Fruit fly (Drosophila melanogaster): ENCODE results near the gene bves.

The bves gene

DNA sequence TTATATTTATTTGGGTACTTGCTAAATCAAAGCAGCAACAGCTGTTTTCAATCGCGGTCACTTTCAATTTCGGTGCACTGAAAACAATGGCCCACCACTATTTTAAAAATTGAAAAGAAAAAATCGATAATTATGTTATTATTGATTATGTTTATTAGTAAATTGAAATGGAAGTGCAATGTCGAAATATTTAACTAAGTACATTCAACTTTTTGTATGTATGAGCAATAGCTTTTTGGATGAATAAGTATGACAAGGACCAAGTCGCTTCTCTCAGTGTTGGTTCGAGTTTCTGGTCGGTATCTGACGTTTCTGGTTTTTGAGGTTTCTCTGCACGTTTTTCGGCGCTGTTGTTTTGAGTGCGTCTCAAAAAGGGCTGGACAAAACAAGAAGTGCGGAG lies 70.4 kb downstream of the bves start (continued):
- TF ChIP-seq CG4404 (GFP tag; IDR thresholded peaks at IDR 0.05) = peak; percentile 44
- peak; percentile 92 for TF ChIP-seq sens (GFP tag)
- TF ChIP-seq dan (GFP tag; IDR thresholded peaks at IDR 0.05) = no peak
- peak; percentile 79 for TF ChIP-seq CG15269 (tag; optimal IDR thresholded peaks at IDR 0.05)
- TF ChIP-seq lilli (GFP tag; optimal IDR thresholded peaks at IDR 0.05) = peak; percentile 76
- peak; percentile 56 for TF ChIP-seq fd3F (GFP tag; optimal IDR thresholded peaks at IDR 0.05)
- TF ChIP-seq CG15696 (tag; optimal IDR thresholded peaks at IDR 0.05) = peak; percentile 44
- TF ChIP-seq NC2β (GFP tag; optimal IDR thresholded peaks at IDR 0.05) = peak; percentile 35
- TF ChIP-seq gsb (GFP tag; IDR thresholded peaks at IDR 0.05) = 0 out of 2 replicates have a peak, but pooled peaks have one; percentile 34
- TF ChIP-seq sima (GFP tag; optimal IDR thresholded peaks at IDR 0.05) = no peak
- no peak for TF ChIP-seq Lim3 (GFP tag; IDR thresholded peaks at IDR 0.05)
- peak; percentile 44 for TF ChIP-seq ems (GFP tag; optimal IDR thresholded peaks at IDR 0.05)
- TF ChIP-seq lbe (GFP tag; optimal IDR thresholded peaks at IDR 0.05) = peak; percentile 79
- TF ChIP-seq sim (GFP tag; IDR thresholded peaks at IDR 0.05) = no peak
- TF ChIP-seq chinmo (GFP tag; IDR thresholded peaks at IDR 0.05; ENCODE audit: partially characterized antibody) = no peak
- TF ChIP-seq CG5180 (GFP tag; optimal IDR thresholded peaks at IDR 0.05) = no peak
- peak; percentile 13 for TF ChIP-seq Hmx (GFP tag; optimal IDR thresholded peaks at IDR 0.05)
- TF ChIP-seq psq (GFP tag; optimal IDR thresholded peaks at IDR 0.05) = peak; percentile 21
- TF ChIP-seq run (tag; optimal IDR thresholded peaks at IDR 0.05) = peak; percentile 17
- TF ChIP-seq Dp (GFP tag; optimal IDR thresholded peaks at IDR 0.05) = no peak
- no peak for TF ChIP-seq CG3163 (GFP tag; optimal IDR thresholded peaks at IDR 0.05)
- no peak for TF ChIP-seq dimm (GFP tag; IDR thresholded peaks at IDR 0.05)
- no peak for TF ChIP-seq Doc3 (GFP tag; IDR thresholded peaks at IDR 0.05; ENCODE audit: partially characterized antibody)
- peak; percentile 34; the same call in 1 of the 3 replicates for TF ChIP-seq otp (GFP tag; IDR thresholded peaks at IDR 0.05)
- no peak for TF ChIP-seq prd (optimal IDR thresholded peaks at IDR 0.05)
- TF ChIP-seq prd (GFP tag; IDR thresholded peaks at IDR 0.05) = peak; percentile 82
- peak; percentile 92 for TF ChIP-seq Med (GFP tag)
- TF ChIP-seq Meics (GFP tag; optimal IDR thresholded peaks at IDR 0.05) = peak; percentile 65
- peak; percentile 74 for TF ChIP-seq CG13424 (tag; optimal IDR thresholded peaks at IDR 0.05)
- peak; percentile 72 for TF ChIP-seq CG7556 (GFP tag; optimal IDR thresholded peaks at IDR 0.05)
- TF ChIP-seq Ravus (GFP tag; IDR thresholded peaks at IDR 0.05) = no peak; the same call in 1 of the 2 replicates
- peak; percentile 30 for TF ChIP-seq CG13123 (GFP tag; optimal IDR thresholded peaks at IDR 0.05)
- 0 out of 3 replicates have a peak, but pooled peaks have one; percentile 63 for TF ChIP-seq so (GFP tag; IDR thresholded peaks at IDR 0.05)
- peak; percentile 69; the same call in 2 of the 3 replicates for TF ChIP-seq zfh1 (GFP tag; IDR thresholded peaks at IDR 0.05)
- no peak for TF ChIP-seq hbn (GFP tag; IDR thresholded peaks at IDR 0.05; ENCODE audit: partially characterized antibody)
- TF ChIP-seq CG6854 (GFP tag; optimal IDR thresholded peaks at IDR 0.05) = no peak
- peak; percentile 32 for TF ChIP-seq Antp (GFP tag; optimal IDR thresholded peaks at IDR 0.05)
- peak; percentile 73 for TF ChIP-seq Ptx1 (GFP tag; IDR thresholded peaks at IDR 0.05)
- peak; percentile 81 for TF ChIP-seq CG11504 (tag; optimal IDR thresholded peaks at IDR 0.05)
- no peak for TF ChIP-seq pros (GFP tag; optimal IDR thresholded peaks at IDR 0.05)
- TF ChIP-seq esg (GFP tag; conservative IDR thresholded peaks at IDR 0.05) = peak; percentile 62
- TF ChIP-seq ftz-f1 (GFP tag; optimal IDR thresholded peaks at IDR 0.05) = no peak
- TF ChIP-seq Oli (tag; optimal IDR thresholded peaks at IDR 0.05) = peak; percentile 80
- peak; percentile 68 for TF ChIP-seq ara (GFP tag; IDR thresholded peaks at IDR 0.05)
- TF ChIP-seq oc (tag; optimal IDR thresholded peaks at IDR 0.05) = peak; percentile 58
- TF ChIP-seq Hsf (GFP tag; optimal IDR thresholded peaks at IDR 0.05) = peak; percentile 75
- TF ChIP-seq br (optimal IDR thresholded peaks at IDR 0.05) = no peak
- TF ChIP-seq unc-4 (GFP tag; IDR thresholded peaks at IDR 0.05; ENCODE audit: partially characterized antibody) = no peak
- no peak for TF ChIP-seq rib (GFP tag; IDR thresholded peaks at IDR 0.05)
- peak; percentile 49 for TF ChIP-seq jing (GFP tag; optimal IDR thresholded peaks at IDR 0.05)
- TF ChIP-seq ttk (GFP tag; IDR thresholded peaks at IDR 0.05) = peak; percentile 68
- peak; percentile 20 for TF ChIP-seq HmgZ (tag; optimal IDR thresholded peaks at IDR 0.05)

All from whole organism, embryonic.